Worm (Caenorhabditis elegans) whole organism, L2 larva: Measurements from ENCODE around the gene pzf-1.
A peak's percentile ranks its signal among the peaks of the same experiment; 100 is the strongest.

Source experiments
- C34F6.9 ChIP-seq: fragments of 150-350 bp; optimal IDR thresholded peaks from 2 replicates; lab custom pipeline; 2014; ENCODE audit warnings: missing biosample characterization, missing genetic modification characterization
- F13H6.1 ChIP-seq: sonication (generic microtip); optimal IDR thresholded peaks from 2 replicates; lab custom pipeline; 2016; ENCODE audit warnings: missing genetic modification characterization, missing compliant biosample characterization
- R02D3.7 ChIP-seq: fragments of 150-350 bp; optimal IDR thresholded peaks from 2 replicates; lab custom pipeline; 2014; ENCODE audit warnings: missing biosample characterization, missing genetic modification characterization
- Y55F3AM.14 ChIP-seq: fragments of 200-800 bp; sonication (Bioruptor generic); optimal IDR thresholded peaks from 2 replicates; lab custom pipeline; 2018; ENCODE audit warnings: mild to moderate bottlenecking, missing genetic modification characterization, missing compliant biosample characterization
- alr-1 ChIP-seq: fragments of 150-350 bp; optimal IDR thresholded peaks from 2 replicates; lab custom pipeline; 2014; ENCODE audit warnings: missing biosample characterization, missing genetic modification characterization
- aly-2 ChIP-seq: fragments of 150-350 bp; optimal IDR thresholded peaks from 2 replicates; lab custom pipeline; 2014; ENCODE audit warnings: missing biosample characterization, missing genetic modification characterization
- ama-1 ChIP-seq: fragments of 150-350 bp; optimal IDR thresholded peaks from 2 replicates; lab custom pipeline; 2018; ENCODE audit warnings: inconsistent platforms
- blmp-1 ChIP-seq: sonication (generic microtip); optimal IDR thresholded peaks from 2 replicates; lab custom pipeline; 2017; ENCODE audit warnings: missing genetic modification characterization, mild to moderate bottlenecking, missing compliant biosample characterization, antibody characterized with exemption, moderate library complexity; ENCODE audit not compliant: insufficient read depth
- ceh-16 ChIP-seq: fragments of 150-350 bp; optimal IDR thresholded peaks from 2 replicates; lab custom pipeline; 2014; ENCODE audit warnings: missing biosample characterization, missing genetic modification characterization
- ceh-82 ChIP-seq: fragments of 150-350 bp; optimal IDR thresholded peaks from 2 replicates; lab custom pipeline; 2014; ENCODE audit warnings: missing biosample characterization, missing genetic modification characterization
- dmd-4 ChIP-seq: sonication (generic microtip); optimal IDR thresholded peaks from 2 replicates; lab custom pipeline; 2017; ENCODE audit warnings: missing biosample characterization, missing genetic modification characterization
- egl-27 ChIP-seq: sonication (generic microtip); optimal IDR thresholded peaks from 3 replicates; lab custom pipeline; 2017; ENCODE audit warnings: missing biosample characterization, missing genetic modification reagents, missing genetic modification characterization
- elt-1 ChIP-seq: fragments of 150-350 bp; optimal IDR thresholded peaks from 2 replicates; lab custom pipeline; 2014; ENCODE audit warnings: missing biosample characterization, missing genetic modification characterization
- elt-3 ChIP-seq: sonication (generic microtip); optimal IDR thresholded peaks from 2 replicates; lab custom pipeline; 2017; ENCODE audit warnings: missing biosample characterization, missing genetic modification characterization
- fos-1 ChIP-seq: fragments of 150-350 bp; optimal IDR thresholded peaks from 2 replicates; lab custom pipeline; 2014; ENCODE audit warnings: missing biosample characterization, missing genetic modification characterization
- gmeb-1 ChIP-seq: fragments of 150-350 bp; optimal IDR thresholded peaks from 2 replicates; lab custom pipeline; 2014; ENCODE audit warnings: missing biosample characterization, missing genetic modification characterization
- lin-11 ChIP-seq: fragments of 150-350 bp; sonication (generic microtip); optimal IDR thresholded peaks from 2 replicates; lab custom pipeline; 2014; ENCODE audit warnings: missing biosample characterization, missing genetic modification characterization, inconsistent platforms, mixed read lengths
- lin-13 ChIP-seq: fragments of 150-350 bp; optimal IDR thresholded peaks from 2 replicates; lab custom pipeline; 2014; ENCODE audit warnings: missing biosample characterization, missing genetic modification reagents, missing genetic modification characterization
- lin-39 ChIP-seq: fragments of 150-350 bp; optimal IDR thresholded peaks from 2 replicates; lab custom pipeline; 2014; ENCODE audit warnings: missing biosample characterization, missing genetic modification reagents, missing genetic modification characterization
- mab-5 ChIP-seq: fragments of 150-350 bp; optimal IDR thresholded peaks from 2 replicates; lab custom pipeline; 2014; ENCODE audit warnings: missing biosample characterization, missing genetic modification characterization
- mbf-1 ChIP-seq: sonication (generic microtip); optimal IDR thresholded peaks from 2 replicates; lab custom pipeline; 2017; ENCODE audit warnings: missing biosample characterization, missing genetic modification characterization
- mdl-1 ChIP-seq, 2 experiments: fragments of 150-350 bp in 1 of 2; sonication (generic microtip) in 1 of 2; optimal IDR thresholded peaks; 2 replicates each; lab custom pipeline; 2017; ENCODE audit warnings: missing biosample characterization in 2 of 2, missing genetic modification characterization in 2 of 2
- nhr-11 ChIP-seq: fragments of 150-350 bp; optimal IDR thresholded peaks from 2 replicates; lab custom pipeline; 2014; ENCODE audit warnings: missing biosample characterization, missing genetic modification characterization
- nhr-129 ChIP-seq: fragments of 150-350 bp; optimal IDR thresholded peaks from 2 replicates; lab custom pipeline; 2014; ENCODE audit warnings: missing biosample characterization, missing genetic modification characterization
- nhr-21 ChIP-seq: fragments of 150-350 bp; optimal IDR thresholded peaks from 2 replicates; lab custom pipeline; 2014; ENCODE audit warnings: missing biosample characterization, missing genetic modification characterization
- nhr-23 ChIP-seq: fragments of 150-350 bp; optimal IDR thresholded peaks from 2 replicates; lab custom pipeline; 2014; ENCODE audit warnings: missing biosample characterization, missing genetic modification reagents, missing genetic modification characterization
- nhr-237 ChIP-seq: fragments of 150-350 bp; optimal IDR thresholded peaks from 2 replicates; lab custom pipeline; 2014; ENCODE audit warnings: missing biosample characterization, missing genetic modification characterization
- nhr-25 ChIP-seq: fragments of 150-350 bp; sonication (generic microtip); optimal IDR thresholded peaks from 3 replicates; lab custom pipeline; 2014; ENCODE audit warnings: missing biosample characterization, missing genetic modification characterization
- nhr-6 ChIP-seq: fragments of 150-350 bp; optimal IDR thresholded peaks from 2 replicates; lab custom pipeline; 2014; ENCODE audit warnings: missing biosample characterization, missing genetic modification characterization
- nhr-77 ChIP-seq: fragments of 150-350 bp; optimal IDR thresholded peaks from 2 replicates; lab custom pipeline; 2014; ENCODE audit warnings: missing biosample characterization, missing genetic modification characterization
- sem-4 ChIP-seq: fragments of 150-350 bp; optimal IDR thresholded peaks from 2 replicates; lab custom pipeline; 2014; ENCODE audit warnings: missing biosample characterization, missing genetic modification reagents, missing genetic modification characterization
- skn-1 ChIP-seq: sonication (generic microtip); optimal IDR thresholded peaks from 2 replicates; lab custom pipeline; 2017; ENCODE audit warnings: missing biosample characterization, missing genetic modification characterization
- sma-9 ChIP-seq, 2 experiments: fragments of 150-350 bp in 1 of 2; sonication (generic microtip) in 1 of 2; optimal IDR thresholded peaks; 2 replicates each; lab custom pipeline; 2014 to 2016; ENCODE audit warnings: missing genetic modification characterization in 2 of 2, mild to moderate bottlenecking in 1 of 2, missing biosample characterization in 1 of 2, missing compliant biosample characterization in 1 of 2, missing genetic modification reagents in 1 of 2, moderate library complexity in 1 of 2
- unc-55 ChIP-seq: fragments of 150-350 bp; sonication (generic microtip); optimal IDR thresholded peaks from 3 replicates; lab custom pipeline; 2014; ENCODE audit warnings: missing biosample characterization, missing genetic modification reagents, missing genetic modification characterization
- unc-62 ChIP-seq: fragments of 150-350 bp; optimal IDR thresholded peaks from 2 replicates; lab custom pipeline; 2014; ENCODE audit warnings: missing biosample characterization, missing genetic modification reagents, missing genetic modification characterization
- zag-1 ChIP-seq: fragments of 150-350 bp; optimal IDR thresholded peaks from 2 replicates; lab custom pipeline; 2014; ENCODE audit warnings: missing biosample characterization, missing genetic modification characterization
- ztf-1 ChIP-seq: fragments of 200-800 bp; sonication (Bioruptor generic); conservative IDR thresholded peaks from 2 replicates; pipeline ENCODE4 v1.3.6; 2022; ENCODE audit warnings: missing genetic modification characterization, missing compliant biosample characterization
- ztf-11 ChIP-seq: sonication (generic microtip); optimal IDR thresholded peaks from 2 replicates; lab custom pipeline; 2017; ENCODE audit warnings: missing biosample characterization, missing genetic modification characterization
- ztf-4 ChIP-seq: fragments of 150-350 bp; optimal IDR thresholded peaks from 2 replicates; lab custom pipeline; 2014; ENCODE audit warnings: missing biosample characterization, missing genetic modification characterization

pzf-1 gene

ce11 chrV:15969653-15970052 is 41.4 kb upstream of the pzf-1 start, which contains the start of gene F36G9.7:
Gene F36G9.7, minus strand, starts transcription at chrV:15969753.
- TF ChIP-seq mbf-1 (tag; lab: Kevin White, UChicago) (no peak), blmp-1 (tag; lab: Kevin White, UChicago) (no peak), dmd-4 (tag; lab: Kevin White, UChicago) (no peak)
- TF ChIP-seq, all 48 proteins: peak for 0

ce11 chrV:15967542-15967941 is 39.3 kb upstream of the pzf-1 start, which contains the start of gene sri-1:
Gene sri-1, minus strand, starts transcription at chrV:15967642.
- TF ChIP-seq nhr-129 (tag; lab: Kevin White, UChicago) (no peak), ceh-82 (tag; lab: Kevin White, UChicago) (no peak), elt-3 (no peak), zag-1 (tag; lab: Kevin White, UChicago) (no peak), F13H6.1 (tag; lab: Kevin White, UChicago) (no peak), egl-27 (tag; lab: Kevin White, UChicago) (no peak), ztf-4 (tag; lab: Kevin White, UChicago) (no peak), dmd-4 (tag; lab: Kevin White, UChicago) (no peak), skn-1 (tag; lab: Kevin White, UChicago) (no peak), nhr-6 (tag; lab: Kevin White, UChicago) (no peak), ama-1 (lab: Kevin White, UChicago) (no peak)

ce11 chrV:15965114-15965513 is 36.9 kb upstream of the pzf-1 start, which contains the start of gene sri-2:
Gene sri-2, minus strand, starts transcription at chrV:15965214.
- TF ChIP-seq fos-1 (no peak), nhr-25 (no peak), egl-27 (tag; lab: Kevin White, UChicago) (no peak), nhr-77 (no peak), unc-62 (GFP tag; lab: Kevin White, UChicago) (no peak), sem-4 (no peak), skn-1 (tag; lab: Kevin White, UChicago) (no peak), unc-55 (GFP tag; lab: Kevin White, UChicago) (no peak), ztf-1 (GFP tag; lab: Robert Waterston, UW) (no peak), mab-5 (tag; lab: Kevin White, UChicago) (no peak), mdl-1 (tag; optimal IDR thresholded peaks at IDR 0.05; lab: Kevin White, UChicago) (no peak), ceh-16 (tag; lab: Kevin White, UChicago) (no peak), lin-39 (tag; lab: Kevin White, UChicago) (no peak), R02D3.7 (tag; lab: Kevin White, UChicago) (no peak), nhr-11 (tag; lab: Kevin White, UChicago) (no peak), ztf-11 (tag; lab: Kevin White, UChicago) (no peak), F13H6.1 (tag; lab: Kevin White, UChicago) (no peak), gmeb-1 (tag; lab: Kevin White, UChicago) (no peak), ama-1 (lab: Kevin White, UChicago) (no peak), elt-3 (no peak)

- TF ChIP-seq nhr-21 (tag; lab: Kevin White, UChicago) (no peak), sma-9 (GFP tag; optimal IDR thresholded peaks at IDR 0.05; lab: Kevin White, UChicago) (peak; percentile 43), sma-9 (tag; optimal IDR thresholded peaks at IDR 0.05; lab: Kevin White, UChicago) (no peak), nhr-237 (tag; lab: Kevin White, UChicago) (no peak), aly-2 (tag; lab: Kevin White, UChicago) (no peak), nhr-77 (no peak), C34F6.9 (tag; lab: Kevin White, UChicago) (peak; percentile 18), ceh-82 (tag; lab: Kevin White, UChicago) (no peak), lin-13 (GFP tag; lab: Kevin White, UChicago) (no peak), elt-1 (tag; lab: Kevin White, UChicago) (no peak)
Measured at ce11 chrV:15959456-15959855, 31.2 kb upstream of the pzf-1 start.

- TF ChIP-seq lin-13 (GFP tag; lab: Kevin White, UChicago) (no peak), unc-62 (GFP tag; lab: Kevin White, UChicago) (no peak), alr-1 (tag; lab: Kevin White, UChicago) (no peak), lin-11 (tag; lab: Kevin White, UChicago) (no peak), ztf-11 (tag; lab: Kevin White, UChicago) (no peak), nhr-23 (no peak), Y55F3AM.14 (GFP tag; lab: Kevin White, UChicago) (no peak), nhr-6 (tag; lab: Kevin White, UChicago) (no peak), egl-27 (tag; lab: Kevin White, UChicago) (no peak)
Measured at ce11 chrV:15957098-15957497, 28.9 kb upstream of the pzf-1 start, which contains the start of gene F36G9.3. Gene F36G9.3, plus strand, starts transcription at chrV:15957398.
